Fruit fly (Drosophila melanogaster) whole organism, pupa: ENCODE measurements around the gene CG7457.

Source experiments
- CG12605 ChIP-seq: fragments of 200-800 bp; sonication (Bioruptor generic); IDR thresholded peaks from 2 replicates; pipeline ENCODE4 v1.3.6; 2022; ENCODE audit warnings: missing biosample characterization, missing genetic modification characterization
- CG13204 ChIP-seq: fragments of 200-800 bp; sonication (Bioruptor generic); optimal IDR thresholded peaks from 2 replicates; lab custom pipeline; 2018; ENCODE audit warnings: missing biosample characterization, mild to moderate bottlenecking, missing genetic modification characterization, moderate library complexity
- CG14655 ChIP-seq: fragments of 200-800 bp; sonication (Bioruptor generic); optimal IDR thresholded peaks from 3 replicates; lab custom pipeline; 2017; ENCODE audit warnings: mild to moderate bottlenecking, missing biosample characterization, missing genetic modification reagents, missing genetic modification characterization
- CG32121 ChIP-seq: fragments of 200-800 bp; sonication (Bioruptor generic); IDR thresholded peaks from 2 replicates; pipeline ENCODE4 v1.3.6; 2022; ENCODE audit warnings: missing biosample characterization, missing genetic modification characterization
- CG4496 ChIP-seq: fragments of 200-800 bp; sonication (Bioruptor generic); IDR thresholded peaks from 3 replicates; pipeline ENCODE4 v1.3.6; 2022; ENCODE audit warnings: missing biosample characterization, missing genetic modification characterization
- CG8301 ChIP-seq: fragments of 200-800 bp; sonication (Bioruptor generic); optimal IDR thresholded peaks from 2 replicates; lab custom pipeline; 2018; ENCODE audit warnings: missing biosample characterization, mild to moderate bottlenecking, missing genetic modification characterization
- CG9948 ChIP-seq: fragments of 200-800 bp; sonication (Bioruptor generic); optimal IDR thresholded peaks from 2 replicates; lab custom pipeline; 2018; ENCODE audit warnings: missing biosample characterization, mild to moderate bottlenecking, missing genetic modification characterization, moderate library complexity
- D1 ChIP-seq: fragments of 200-800 bp; sonication (Bioruptor generic); optimal IDR thresholded peaks from 2 replicates; lab custom pipeline; 2018; ENCODE audit warnings: missing biosample characterization, mild to moderate bottlenecking, missing genetic modification characterization, moderate library complexity
- EcR ChIP-seq: fragments of 200-800 bp; sonication (Bioruptor generic); optimal IDR thresholded peaks from 3 replicates; lab custom pipeline; 2019; ENCODE audit warnings: missing biosample characterization, missing genetic modification characterization, mild to moderate bottlenecking, moderate library complexity, missing genetic modification reagents
- fd96Ca ChIP-seq: fragments of 200-800 bp; sonication (Bioruptor generic); IDR thresholded peaks from 3 replicates; pipeline ENCODE4 v1.3.6; 2022; ENCODE audit warnings: missing biosample characterization, missing genetic modification characterization
- rn ChIP-seq: fragments of 200-800 bp; sonication (Bioruptor generic); IDR thresholded peaks from 2 replicates; pipeline ENCODE4 v1.3.6; 2022; ENCODE audit warnings: missing biosample characterization, missing genetic modification characterization

DNA sequence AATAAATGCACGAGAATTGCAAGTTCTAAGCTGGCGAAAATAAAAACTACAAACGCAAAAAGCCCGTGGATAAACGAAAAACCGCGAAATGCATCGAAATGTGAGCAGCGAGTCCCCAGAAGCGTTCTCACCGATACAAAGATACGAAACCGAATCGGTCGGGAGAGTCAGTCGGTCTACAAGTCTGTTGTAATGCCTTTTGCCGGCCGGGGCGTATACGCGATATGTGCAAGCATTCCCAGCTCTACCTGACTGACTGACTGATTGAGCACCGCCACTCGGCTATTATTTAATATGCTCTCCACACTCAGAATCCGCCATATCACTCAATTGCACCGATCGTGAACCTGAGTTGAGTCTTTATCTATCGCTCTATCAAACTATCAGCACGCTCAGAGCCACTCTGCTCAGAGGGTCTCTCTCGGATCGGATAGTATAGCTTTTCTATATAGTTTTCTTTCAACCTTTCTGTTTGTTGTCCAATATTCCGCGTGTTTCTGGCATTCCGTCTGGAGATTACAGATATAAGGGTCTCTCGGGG lies 49.2 kb upstream of the CG7457 start, which contains the start of gene Clk:
- TF ChIP-seq EcR (GFP tag; lab: Kevin White, UChicago), result no peak
- no peak for TF ChIP-seq rn
- no peak for TF ChIP-seq CG8301
- no peak for TF ChIP-seq CG32121 (GFP tag; lab: Robert Waterston, UW)
- TF ChIP-seq CG9948, result no peak
- TF ChIP-seq CG12605 (GFP tag; lab: Robert Waterston, UW), result no peak
- no peak for TF ChIP-seq CG4496 (GFP tag; lab: Robert Waterston, UW)
- TF ChIP-seq D1 (tag; lab: Kevin White, UChicago), result no peak
- TF ChIP-seq CG13204 (GFP tag; lab: Kevin White, UChicago), result no peak
- no peak for TF ChIP-seq CG14655
- TF ChIP-seq fd96Ca, result no peak
